Fruit fly (Drosophila melanogaster): Measurements from ENCODE around the gene amn.

amn gene

dm6 chrX:19848342-19848793, 41.5 kb downstream of the amn start:
- TF ChIP-seq Mio (GFP tag; optimal IDR thresholded peaks at IDR 0.05), result no peak
- TF ChIP-seq Vsx2 (GFP tag; optimal IDR thresholded peaks at IDR 0.05; ENCODE audit: partially characterized antibody), result no peak
- TF ChIP-seq dsf (GFP tag; optimal IDR thresholded peaks at IDR 0.05; ENCODE audit: borderline replicate concordance), result no peak
- peak; percentile 53 for TF ChIP-seq h (GFP tag; optimal IDR thresholded peaks at IDR 0.05)
- TF ChIP-seq Sp1 (GFP tag; optimal IDR thresholded peaks at IDR 0.05), result peak; percentile 35
- TF ChIP-seq N (GFP tag; optimal IDR thresholded peaks at IDR 0.05), result no peak
- TF ChIP-seq dl (GFP tag; optimal IDR thresholded peaks at IDR 0.05; ENCODE audit: insufficient read depth in 1 of 2, partially characterized antibody in 2 of 2), result peak in 1 of 2 experiments; percentile 61
- TF ChIP-seq rgr (GFP tag; optimal IDR thresholded peaks at IDR 0.05), result peak; percentile 51
- peak; percentile 72 for TF ChIP-seq sv (GFP tag; optimal IDR thresholded peaks at IDR 0.05)
- peak in 1 of 2 experiments; percentile 60 for TF ChIP-seq foxo (GFP tag; optimal IDR thresholded peaks at IDR 0.05)
- peak; percentile 18 for TF ChIP-seq sage (GFP tag; optimal IDR thresholded peaks at IDR 0.05)
- no peak for TF ChIP-seq lola (GFP tag; optimal IDR thresholded peaks at IDR 0.05)
- no peak for TF ChIP-seq GATAd (GFP tag; optimal IDR thresholded peaks at IDR 0.05)
- TF ChIP-seq Abd-B (GFP tag; optimal IDR thresholded peaks at IDR 0.05), result no peak
- no peak for TF ChIP-seq OdsH (GFP tag; optimal IDR thresholded peaks at IDR 0.05)
- no peak for TF ChIP-seq Myc (optimal IDR thresholded peaks at IDR 0.05)
- no peak for TF ChIP-seq jim (GFP tag; optimal IDR thresholded peaks at IDR 0.05)
- TF ChIP-seq ey (GFP tag; optimal IDR thresholded peaks at IDR 0.05), result peak; percentile 48
- TF ChIP-seq Hr78 (GFP tag; optimal IDR thresholded peaks at IDR 0.05), result no peak
- peak; percentile 57 for TF ChIP-seq HLH106 (tag; optimal IDR thresholded peaks at IDR 0.05)
- TF ChIP-seq fru (GFP tag; optimal IDR thresholded peaks at IDR 0.05), result peak; percentile 52
- peak; percentile 69 for TF ChIP-seq woc (GFP tag; optimal IDR thresholded peaks at IDR 0.05)
- peak; percentile 38 for TF ChIP-seq br (GFP tag; optimal IDR thresholded peaks at IDR 0.05)
- TF ChIP-seq Rel (GFP tag; optimal IDR thresholded peaks at IDR 0.05), result no peak
- TF ChIP-seq Rel (tag; optimal IDR thresholded peaks at IDR 0.05), result peak; percentile 11
- peak; percentile 23 for TF ChIP-seq Hr83 (GFP tag; optimal IDR thresholded peaks at IDR 0.05; ENCODE audit: poor library complexity, severe bottlenecking)
- TF ChIP-seq CG9705 (GFP tag; optimal IDR thresholded peaks at IDR 0.05), result peak; percentile 13
- TF ChIP-seq psq (GFP tag; optimal IDR thresholded peaks at IDR 0.05), result peak; percentile 60
- no peak for TF ChIP-seq usp (GFP tag; optimal IDR thresholded peaks at IDR 0.05)
- peak; percentile 27 for TF ChIP-seq Hnf4 (GFP tag; optimal IDR thresholded peaks at IDR 0.05)
- TF ChIP-seq dmrt93B (GFP tag; optimal IDR thresholded peaks at IDR 0.05), result peak; percentile 9
- peak; percentile 60 for TF ChIP-seq Dif (GFP tag; optimal IDR thresholded peaks at IDR 0.05; ENCODE audit: partially characterized antibody)

dm6 chrX:19846701-19847383, 43.0 kb downstream of the amn start:
- TF ChIP-seq Abd-B (GFP tag; optimal IDR thresholded peaks at IDR 0.05), result no peak
- peak; percentile 80 for TF ChIP-seq sv (GFP tag; optimal IDR thresholded peaks at IDR 0.05)
- peak in 1 of 2 experiments; percentile 92 for TF ChIP-seq foxo (GFP tag; optimal IDR thresholded peaks at IDR 0.05)
- no peak for TF ChIP-seq tai (GFP tag; optimal IDR thresholded peaks at IDR 0.05)
- TF ChIP-seq Rel (GFP tag; optimal IDR thresholded peaks at IDR 0.05), result no peak
- TF ChIP-seq Rel (tag; optimal IDR thresholded peaks at IDR 0.05), result peak; percentile 54
- TF ChIP-seq woc (GFP tag; optimal IDR thresholded peaks at IDR 0.05), result peak; percentile 75
- peak; percentile 85 for TF ChIP-seq dmrt93B (GFP tag; optimal IDR thresholded peaks at IDR 0.05)
- no peak for TF ChIP-seq dl (GFP tag; optimal IDR thresholded peaks at IDR 0.05; ENCODE audit: insufficient read depth in 1 of 2, partially characterized antibody in 2 of 2)
- TF ChIP-seq Sp1 (GFP tag; optimal IDR thresholded peaks at IDR 0.05), result peak; percentile 87
- TF ChIP-seq Dif (GFP tag; optimal IDR thresholded peaks at IDR 0.05; ENCODE audit: partially characterized antibody), result no peak
- no peak for TF ChIP-seq Vsx2 (GFP tag; optimal IDR thresholded peaks at IDR 0.05; ENCODE audit: partially characterized antibody)
- TF ChIP-seq pan (optimal IDR thresholded peaks at IDR 0.05), result no peak
- no peak for TF ChIP-seq brk (GFP tag; optimal IDR thresholded peaks at IDR 0.05)
- TF ChIP-seq dsf (GFP tag; optimal IDR thresholded peaks at IDR 0.05; ENCODE audit: borderline replicate concordance), result peak; percentile 6
- peak; percentile 84 for TF ChIP-seq psq (GFP tag; optimal IDR thresholded peaks at IDR 0.05)
- TF ChIP-seq Myc (optimal IDR thresholded peaks at IDR 0.05), result no peak
- TF ChIP-seq CG32264 (GFP tag; optimal IDR thresholded peaks at IDR 0.05), result peak; percentile 75
- peak; percentile 77 for TF ChIP-seq CG9705 (GFP tag; optimal IDR thresholded peaks at IDR 0.05)
- TF ChIP-seq usp (GFP tag; optimal IDR thresholded peaks at IDR 0.05), result no peak
- TF ChIP-seq lola (GFP tag; optimal IDR thresholded peaks at IDR 0.05), result no peak
- TF ChIP-seq Dfd (GFP tag; optimal IDR thresholded peaks at IDR 0.05), result no peak
- TF ChIP-seq h (GFP tag; optimal IDR thresholded peaks at IDR 0.05), result peak; percentile 85
- no peak for TF ChIP-seq CrebA (GFP tag; optimal IDR thresholded peaks at IDR 0.05; ENCODE audit: borderline replicate concordance)
- TF ChIP-seq fru (GFP tag; optimal IDR thresholded peaks at IDR 0.05), result peak; percentile 94
- TF ChIP-seq HLH106 (tag; optimal IDR thresholded peaks at IDR 0.05), result peak; percentile 90
- TF ChIP-seq OdsH (GFP tag; optimal IDR thresholded peaks at IDR 0.05), result peak; percentile 77
- TF ChIP-seq Hnf4 (GFP tag; optimal IDR thresholded peaks at IDR 0.05), result peak; percentile 63
- TF ChIP-seq Hr78 (GFP tag; optimal IDR thresholded peaks at IDR 0.05), result no peak
- TF ChIP-seq Hr83 (GFP tag; optimal IDR thresholded peaks at IDR 0.05; ENCODE audit: poor library complexity, severe bottlenecking), result no peak
- TF ChIP-seq br (GFP tag; optimal IDR thresholded peaks at IDR 0.05), result peak; percentile 88
- TF ChIP-seq rgr (GFP tag; optimal IDR thresholded peaks at IDR 0.05), result peak; percentile 81
- TF ChIP-seq Mio (GFP tag; optimal IDR thresholded peaks at IDR 0.05), result no peak
- no peak for TF ChIP-seq GATAd (GFP tag; optimal IDR thresholded peaks at IDR 0.05)
- TF ChIP-seq sage (GFP tag; optimal IDR thresholded peaks at IDR 0.05), result peak; percentile 12
- TF ChIP-seq N (GFP tag; optimal IDR thresholded peaks at IDR 0.05), result no peak
- peak; percentile 77 for TF ChIP-seq Jra (GFP tag; optimal IDR thresholded peaks at IDR 0.05)
- TF ChIP-seq jim (GFP tag; optimal IDR thresholded peaks at IDR 0.05), result no peak
- peak; percentile 86 for TF ChIP-seq ey (GFP tag; optimal IDR thresholded peaks at IDR 0.05)
